Fruit fly (Drosophila melanogaster) whole organism: ENCODE measurements around the gene TotM.

Experiments
- CG8478 ChIP-seq: fragments of >200 bp; optimal IDR thresholded peaks from 2 replicates; lab custom pipeline; 2018; ENCODE audit warnings: inconsistent platforms
- Dll ChIP-seq: fragments of >200 bp; optimal IDR thresholded peaks from 2 replicates; lab custom pipeline; 2017
- psq ChIP-seq: fragments of >200 bp; optimal IDR thresholded peaks from 2 replicates; lab custom pipeline; 2017

DNA sequence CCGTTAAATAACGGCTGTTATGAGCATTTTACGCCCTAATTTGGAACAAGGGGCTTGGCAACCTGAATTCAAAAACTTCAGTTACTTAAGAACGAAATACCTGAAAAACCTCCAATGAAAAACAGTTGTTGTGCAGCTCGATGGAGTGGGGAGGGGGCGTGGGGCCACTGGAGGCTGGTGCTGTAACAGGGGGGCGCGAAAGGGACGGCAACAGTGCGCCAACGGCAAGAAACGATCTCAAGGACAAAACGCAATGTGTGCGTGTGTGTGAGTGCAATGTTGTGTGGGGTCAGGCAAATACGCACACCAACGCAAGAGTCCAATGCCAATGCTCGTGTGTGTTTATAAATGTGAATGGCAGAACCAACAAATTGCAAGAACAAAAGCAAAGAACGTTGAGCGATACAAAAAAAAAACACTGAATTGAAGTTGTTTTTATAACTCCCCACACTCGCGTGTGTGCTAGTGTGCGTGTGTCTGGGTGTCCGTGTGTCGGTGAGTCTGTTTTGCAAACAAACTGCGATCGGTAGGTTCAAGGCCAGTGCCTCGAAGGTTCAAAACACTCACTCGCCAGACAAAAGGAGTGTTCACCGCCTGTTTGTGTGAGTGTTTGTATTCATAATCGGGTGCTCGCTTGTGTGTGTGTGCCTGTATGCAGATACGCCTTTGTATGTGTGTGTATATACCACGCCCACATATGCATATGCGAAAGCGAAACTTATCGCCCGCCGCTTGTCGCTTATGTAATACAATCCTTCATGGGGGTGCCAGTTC, 37.6 kb upstream of the TotM start:
- TF ChIP-seq Dll = peak; percentile 31
- TF ChIP-seq psq (lab: Kevin White, UChicago) = no peak
- TF ChIP-seq CG8478 (lab: Kevin White, UChicago) = peak; percentile 50
